Fruit fly (Drosophila melanogaster) whole organism, prepupa: ENCODE measurements around the gene squ.

Experiments
- CG10669 ChIP-seq: fragments of 200-800 bp; sonication (Bioruptor generic); optimal IDR thresholded peaks from 3 replicates; lab custom pipeline; 2018; ENCODE audit warnings: missing biosample characterization, mild to moderate bottlenecking, missing genetic modification characterization, moderate library complexity
- CG1621 ChIP-seq: fragments of 200-800 bp; sonication (Bioruptor generic); optimal IDR thresholded peaks from 3 replicates; lab custom pipeline; 2018; ENCODE audit warnings: missing biosample characterization, mild to moderate bottlenecking, missing genetic modification characterization
- CG16779 ChIP-seq: fragments of 200-800 bp; sonication (Bioruptor generic); optimal IDR thresholded peaks from 3 replicates; lab custom pipeline; 2017; ENCODE audit warnings: missing biosample characterization, mild to moderate bottlenecking, missing genetic modification characterization
- CG31627 ChIP-seq: fragments of 200-800 bp; sonication (Bioruptor generic); optimal IDR thresholded peaks from 3 replicates; lab custom pipeline; 2016; ENCODE audit warnings: missing biosample characterization, missing genetic modification characterization
- CG34406 ChIP-seq: fragments of 200-800 bp; sonication (Bioruptor generic); optimal IDR thresholded peaks from 3 replicates; lab custom pipeline; 2016; ENCODE audit warnings: missing biosample characterization, missing genetic modification characterization
- CG3919 ChIP-seq: fragments of 200-800 bp; sonication (Bioruptor generic); optimal IDR thresholded peaks from 3 replicates; lab custom pipeline; 2016; ENCODE audit warnings: missing biosample characterization, missing genetic modification characterization
- CG6276 ChIP-seq: fragments of 200-800 bp; sonication (Bioruptor generic); optimal IDR thresholded peaks from 2 replicates; lab custom pipeline; 2017; ENCODE audit warnings: missing biosample characterization, mild to moderate bottlenecking, missing genetic modification characterization
- CG6792 ChIP-seq: fragments of 200-800 bp; sonication (Bioruptor generic); optimal IDR thresholded peaks from 3 replicates; lab custom pipeline; 2016; ENCODE audit warnings: missing biosample characterization, missing genetic modification characterization
- CG6854 ChIP-seq: fragments of 200-800 bp; sonication (Bioruptor generic); optimal IDR thresholded peaks from 2 replicates; lab custom pipeline; 2017; ENCODE audit warnings: missing biosample characterization, mild to moderate bottlenecking, missing genetic modification characterization
- CG8119 ChIP-seq: fragments of 200-800 bp; sonication (Bioruptor generic); IDR thresholded peaks from 3 replicates; pipeline ENCODE4 v1.3.6; 2022; ENCODE audit warnings: missing biosample characterization, missing genetic modification characterization
- CG8632 ChIP-seq: fragments of 200-800 bp; sonication (Bioruptor generic); optimal IDR thresholded peaks from 3 replicates; lab custom pipeline; 2016; ENCODE audit warnings: missing biosample characterization, missing genetic modification characterization
- CG9139 ChIP-seq: fragments of 200-800 bp; sonication (Bioruptor generic); optimal IDR thresholded peaks from 3 replicates; lab custom pipeline; 2017; ENCODE audit warnings: missing biosample characterization, mild to moderate bottlenecking, missing genetic modification characterization
- Eip75B ChIP-seq: fragments of 200-800 bp; sonication (Bioruptor generic); optimal IDR thresholded peaks from 3 replicates; lab custom pipeline; 2016; ENCODE audit warnings: missing biosample characterization, missing genetic modification characterization
- Eip78C ChIP-seq: fragments of 200-800 bp; sonication (Bioruptor generic); peaks from one replicate; lab custom pipeline; 2016; ENCODE audit warnings: missing biosample characterization, missing genetic modification characterization
- Eip93F ChIP-seq: fragments of 200-800 bp; sonication (Bioruptor generic); optimal IDR thresholded peaks from 2 replicates; lab custom pipeline; 2016; ENCODE audit warnings: missing biosample characterization, mild to moderate bottlenecking, missing genetic modification characterization
- Ets96B ChIP-seq: fragments of 200-800 bp; optimal IDR thresholded peaks from 2 replicates; lab custom pipeline; 2019; ENCODE audit warnings: missing biosample characterization, mild to moderate bottlenecking, missing genetic modification characterization, moderate library complexity
- Hr39 ChIP-seq: fragments of 200-800 bp; sonication (Bioruptor generic); optimal IDR thresholded peaks from 2 replicates; lab custom pipeline; 2016; ENCODE audit warnings: missing biosample characterization, missing genetic modification characterization
- Met ChIP-seq: fragments of 200-800 bp; sonication (Bioruptor generic); optimal IDR thresholded peaks from 3 replicates; lab custom pipeline; 2016; ENCODE audit warnings: missing biosample characterization, missing genetic modification characterization
- OdsH ChIP-seq: fragments of 200-800 bp; sonication (Bioruptor generic); optimal IDR thresholded peaks from 3 replicates; lab custom pipeline; 2016; ENCODE audit warnings: missing biosample characterization, missing genetic modification characterization
- Sox15 ChIP-seq: fragments of 200-800 bp; sonication (Bioruptor generic); optimal IDR thresholded peaks from 3 replicates; lab custom pipeline; 2016; ENCODE audit warnings: missing biosample characterization, missing genetic modification characterization
- achi ChIP-seq: fragments of 200-800 bp; sonication (Bioruptor generic); optimal IDR thresholded peaks from 3 replicates; lab custom pipeline; 2016; ENCODE audit warnings: missing biosample characterization, missing genetic modification characterization
- dac ChIP-seq: fragments of 200-800 bp; sonication (Bioruptor generic); optimal IDR thresholded peaks from 2 replicates; lab custom pipeline; 2017; ENCODE audit warnings: missing biosample characterization, mild to moderate bottlenecking, missing genetic modification characterization
- dsx ChIP-seq: fragments of 200-800 bp; optimal IDR thresholded peaks from 3 replicates; lab custom pipeline; 2019; ENCODE audit warnings: missing biosample characterization, mild to moderate bottlenecking, missing genetic modification characterization, moderate library complexity; ENCODE audit not compliant: poor library complexity, severe bottlenecking
- eg ChIP-seq: fragments of 200-800 bp; sonication (Bioruptor generic); IDR thresholded peaks from 3 replicates; pipeline ENCODE4 v1.3.6; 2022; ENCODE audit warnings: missing biosample characterization, missing genetic modification characterization
- fd59A ChIP-seq: fragments of 200-800 bp; sonication (Bioruptor generic); optimal IDR thresholded peaks from 2 replicates; lab custom pipeline; 2017; ENCODE audit warnings: missing biosample characterization, mild to moderate bottlenecking, missing genetic modification characterization, missing genetic modification reagents
- fkh ChIP-seq: fragments of 200-800 bp; sonication (Bioruptor generic); optimal IDR thresholded peaks from 3 replicates; lab custom pipeline; 2017; ENCODE audit warnings: missing biosample characterization, mild to moderate bottlenecking, missing genetic modification characterization, moderate library complexity
- pdm3 ChIP-seq: fragments of 200-800 bp; sonication (Bioruptor generic); optimal IDR thresholded peaks from 3 replicates; lab custom pipeline; 2016; ENCODE audit warnings: missing biosample characterization, missing genetic modification characterization
- spab ChIP-seq: fragments of 200-800 bp; sonication (Bioruptor generic); optimal IDR thresholded peaks from 2 replicates; lab custom pipeline; 2017; ENCODE audit warnings: missing biosample characterization, mild to moderate bottlenecking, missing genetic modification characterization, missing genetic modification reagents
- vri ChIP-seq: fragments of 200-800 bp; sonication (Bioruptor generic); optimal IDR thresholded peaks from 3 replicates; lab custom pipeline; 2016; ENCODE audit warnings: missing biosample characterization, mild to moderate bottlenecking, missing genetic modification characterization

The squ gene

DNA sequence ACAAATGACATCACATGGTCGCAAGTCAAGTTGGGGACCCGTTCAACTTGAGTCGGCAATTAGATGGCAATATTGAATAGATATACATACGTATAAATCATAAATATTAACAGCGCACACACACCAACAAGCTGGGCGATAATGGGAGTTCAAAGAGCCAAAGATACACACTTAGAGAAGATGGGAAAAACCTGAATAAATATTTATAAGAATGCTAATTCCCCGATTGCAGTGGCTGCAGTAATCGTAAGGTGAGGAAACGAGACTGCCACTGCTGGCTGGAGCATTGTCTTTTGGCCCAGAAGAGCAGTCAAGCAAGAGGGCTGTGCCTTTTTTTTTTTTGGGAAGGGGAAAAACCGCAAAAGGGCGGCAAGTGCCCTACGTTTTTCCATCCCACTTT is 30.4 kb downstream of the squ start:
- TF ChIP-seq fkh (GFP tag; lab: Kevin White, UChicago) (peak; percentile 52), dsx (GFP tag; lab: Kevin White, UChicago) (no peak), CG6854 (GFP tag; lab: Kevin White, UChicago) (no peak)

DNA sequence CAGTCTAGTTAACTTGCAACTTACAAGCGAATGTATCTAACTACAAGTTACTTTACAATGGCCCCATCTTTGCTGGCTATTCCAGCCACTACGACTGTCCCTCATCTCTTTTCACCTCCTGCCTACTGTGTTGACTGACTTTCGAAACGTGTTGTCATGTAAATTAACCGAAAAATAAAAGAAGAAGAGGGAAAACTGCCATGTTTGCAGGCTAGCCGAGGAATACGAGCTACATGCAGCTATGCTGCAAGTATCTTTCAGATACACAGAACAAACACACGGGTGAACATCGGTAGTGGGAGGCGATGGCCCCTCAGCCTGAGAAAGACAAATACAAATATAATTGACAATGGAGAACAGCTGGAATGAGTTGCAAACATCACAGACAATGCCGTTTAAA is 30.8 kb downstream of the squ start:
- TF ChIP-seq Ets96B (tag; lab: Kevin White, UChicago) (no peak), vri (GFP tag; lab: Kevin White, UChicago) (no peak), CG3919 (GFP tag; lab: Kevin White, UChicago) (no peak), Eip93F (no peak), Eip78C (GFP tag; lab: Kevin White, UChicago) (peak; percentile 29), fd59A (GFP tag; lab: Kevin White, UChicago) (no peak), CG1621 (tag; lab: Kevin White, UChicago) (no peak), CG10669 (GFP tag; lab: Kevin White, UChicago) (no peak), CG6854 (GFP tag; lab: Kevin White, UChicago) (no peak), CG31627 (GFP tag; lab: Kevin White, UChicago) (no peak), CG9139 (no peak), CG8119 (GFP tag; lab: Robert Waterston, UW) (0 out of 3 replicates have a peak, but pooled peaks have one; percentile 26), CG34406 (GFP tag; lab: Kevin White, UChicago) (no peak), achi (no peak), fkh (GFP tag; lab: Kevin White, UChicago) (peak; percentile 39), CG8632 (GFP tag; lab: Kevin White, UChicago) (no peak), pdm3 (GFP tag; lab: Kevin White, UChicago) (no peak)

- TF ChIP-seq Hr39 (GFP tag; lab: Kevin White, UChicago) (no peak), Eip75B (GFP tag; lab: Kevin White, UChicago) (no peak), Met (GFP tag; lab: Kevin White, UChicago) (no peak), dac (no peak), OdsH (GFP tag; lab: Kevin White, UChicago) (no peak)
Observed at dm6 chr2L:16711891-16712290, 32.0 kb downstream of the squ start.

dm6 chr2L:16713929-16714328 is 34.1 kb downstream of the squ start:
- TF ChIP-seq CG34406 (GFP tag; lab: Kevin White, UChicago) (no peak), CG6276 (GFP tag; lab: Kevin White, UChicago) (no peak), fkh (GFP tag; lab: Kevin White, UChicago) (peak; percentile 51), eg (GFP tag; lab: Robert Waterston, UW) (no peak), spab (GFP tag; lab: Kevin White, UChicago) (no peak)

- TF ChIP-seq CG16779 (tag; lab: Kevin White, UChicago) (no peak), CG6792 (GFP tag; lab: Kevin White, UChicago) (no peak), Met (GFP tag; lab: Kevin White, UChicago) (no peak), CG31627 (GFP tag; lab: Kevin White, UChicago) (no peak), Sox15 (GFP tag; lab: Kevin White, UChicago) (no peak), vri (GFP tag; lab: Kevin White, UChicago) (no peak)
Observed at dm6 chr2L:16715133-16715833, 35.4 kb downstream of the squ start.
